Fruit fly (Drosophila melanogaster): ENCODE results near the gene CG7778.
A peak's percentile ranks its signal among the peaks of the same experiment; 100 is the strongest.

The CG7778 gene

DNA sequence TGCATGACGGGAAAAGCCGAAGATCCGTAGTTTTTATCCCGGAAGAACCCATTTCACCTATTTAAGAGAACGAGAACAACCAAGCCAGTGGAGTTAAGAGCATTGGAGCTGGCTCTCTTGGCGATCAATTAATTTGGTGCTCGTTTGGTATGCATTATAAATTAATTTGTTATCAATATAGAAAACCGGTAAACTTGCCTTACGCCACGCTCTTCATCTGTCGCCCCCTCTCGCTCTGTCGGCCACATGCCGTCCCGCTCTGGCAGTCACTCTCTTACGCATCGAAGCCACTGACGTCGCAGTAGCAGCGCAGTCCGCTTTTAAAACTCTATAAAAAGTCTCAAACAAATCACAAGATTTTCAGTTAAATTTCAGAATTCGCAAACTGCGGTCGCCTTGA lies at the start of gene CG7778:
CG7778 (plus strand) TSS at position 361 of the 400 bp plus-strand sequence.
- TF ChIP-seq noc (tag; optimal IDR thresholded peaks at IDR 0.05): no peak

dm6 chr2L:8297070-8297469 lies 49.4 kb upstream of the CG7778 start:
- no peak for TF ChIP-seq noc (tag; optimal IDR thresholded peaks at IDR 0.05)

DNA sequence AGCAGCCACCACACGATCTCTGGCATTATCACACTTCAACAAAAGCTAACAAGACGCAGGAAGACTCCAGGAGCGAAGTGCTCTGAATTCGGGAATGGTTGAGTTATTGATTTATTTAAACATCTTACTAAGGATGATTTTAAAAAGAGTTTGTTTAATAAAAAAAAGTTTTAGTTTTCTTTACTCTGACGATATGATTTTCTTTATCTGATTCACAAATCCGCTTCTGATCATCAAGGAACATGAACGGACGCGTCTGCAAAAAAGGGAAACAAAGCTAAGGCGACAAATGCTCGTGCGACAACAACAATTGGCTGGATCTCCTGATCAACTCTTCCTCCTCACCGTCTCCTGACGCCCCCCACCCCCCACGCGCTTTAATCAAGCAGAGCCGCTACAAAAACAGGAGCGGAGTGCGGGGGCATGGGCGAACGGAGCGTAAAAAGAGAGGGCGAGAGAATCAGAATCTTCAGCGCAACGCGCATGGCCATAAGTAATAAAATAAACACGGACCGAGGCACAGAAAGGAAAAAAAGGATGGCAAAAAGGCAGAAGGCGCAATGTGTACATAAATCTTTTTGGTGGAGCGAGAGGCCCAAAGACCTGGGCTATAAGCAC lies 47.1 kb upstream of the CG7778 start:
- peak; percentile 4 for TF ChIP-seq noc (tag; optimal IDR thresholded peaks at IDR 0.05)

- no peak for TF ChIP-seq noc (tag; optimal IDR thresholded peaks at IDR 0.05)
Measured at dm6 chr2L:8300220-8301167, 45.9 kb upstream of the CG7778 start, which contains the start of gene Btk. Gene Btk, minus strand, starts transcription at chr2L:8301079.

DNA sequence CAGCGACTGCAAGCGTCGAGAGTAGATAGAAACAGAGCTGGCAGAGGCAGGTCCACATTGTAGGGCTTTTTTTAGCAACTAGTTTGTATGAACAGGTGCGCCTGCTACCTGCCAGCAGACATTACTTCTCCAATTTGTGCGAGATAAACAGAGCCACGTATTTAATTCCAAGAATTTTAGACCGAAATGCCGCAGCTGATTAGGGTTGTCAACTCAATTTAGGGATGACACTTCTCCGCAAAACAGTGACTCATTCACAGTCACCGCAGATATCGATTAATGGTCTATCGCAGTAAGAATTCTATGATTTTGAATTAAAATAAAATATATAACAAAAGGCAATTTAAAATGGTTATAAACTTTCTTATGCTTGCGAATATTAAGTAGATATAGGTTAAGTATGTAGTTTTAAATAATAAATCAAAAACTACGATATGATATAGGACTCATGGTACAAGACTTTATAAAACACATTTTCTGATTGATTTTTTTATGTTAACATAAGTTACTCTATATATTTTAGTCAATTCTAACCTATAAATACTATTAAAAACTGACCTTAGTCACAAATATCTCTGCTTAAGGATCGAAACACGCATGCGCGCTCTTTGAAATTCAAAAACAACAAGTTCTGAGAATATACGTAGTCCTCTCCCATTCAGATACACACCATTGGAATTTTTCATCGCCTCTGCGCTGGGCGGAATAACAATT lies 43.5 kb upstream of the CG7778 start, which contains the start of the genes wol and Scgalpha:
wol (minus strand) TSS at position 220 of the 714 bp plus-strand sequence.
Scgalpha (plus strand) TSS at position 664 of the 714 bp plus-strand sequence.
- no peak for TF ChIP-seq noc (tag; optimal IDR thresholded peaks at IDR 0.05)

dm6 chr2L:8304635-8305034 lies 41.8 kb upstream of the CG7778 start:
- TF ChIP-seq noc (tag; optimal IDR thresholded peaks at IDR 0.05): no peak

DNA sequence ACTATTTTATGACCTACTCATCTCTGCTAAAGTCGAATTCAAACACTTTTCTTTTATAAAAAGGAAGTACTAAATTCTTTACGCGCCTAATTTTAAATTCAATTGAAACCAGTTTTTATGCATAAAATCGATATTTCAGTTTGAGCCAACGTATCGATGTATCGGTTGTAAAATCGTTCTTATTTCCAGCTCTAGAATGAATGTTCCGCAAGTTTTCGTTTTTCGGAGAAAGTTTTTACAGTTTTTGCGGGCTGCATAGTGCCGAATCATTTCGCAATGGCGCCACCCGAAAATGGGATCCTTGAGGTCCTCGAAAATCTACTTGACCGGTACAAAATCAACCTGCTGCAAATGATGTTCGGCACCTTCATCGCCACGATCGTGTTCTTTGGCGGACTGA lies 41.0 kb upstream of the CG7778 start, which contains the start of gene CG7840:
CG7840 (plus strand) TSS at position 178 of the 400 bp plus-strand sequence.
- TF ChIP-seq noc (tag; optimal IDR thresholded peaks at IDR 0.05): no peak

dm6 chr2L:8307817-8308551 lies 38.4 kb upstream of the CG7778 start, which contains the start of the genes Ostgamma and Mettl14:
Gene Ostgamma, minus strand, starts transcription at chr2L:8308192.
Gene Mettl14, plus strand, starts transcription at chr2L:8308427.
- no peak for TF ChIP-seq noc (tag; optimal IDR thresholded peaks at IDR 0.05)

DNA sequence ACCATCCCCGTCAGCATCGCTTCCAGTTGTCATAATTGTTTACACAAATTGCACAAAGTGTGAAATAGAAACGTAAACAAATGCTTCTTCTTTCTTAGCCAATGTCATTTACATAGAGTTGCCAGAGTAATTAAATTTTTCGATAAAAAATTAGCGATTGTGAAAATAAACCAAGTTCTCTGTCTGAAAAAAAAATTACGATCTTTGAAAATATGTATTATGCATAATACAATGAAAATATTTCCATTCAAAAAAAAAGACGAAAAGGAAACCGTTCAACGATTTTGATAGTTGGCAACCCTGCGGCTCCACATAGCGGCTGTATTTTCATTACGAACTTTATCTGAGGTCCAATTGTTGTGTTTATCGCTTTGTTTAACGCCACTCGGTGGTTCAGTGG lies 35.3 kb upstream of the CG7778 start, which contains the start of the genes CG7810 and CG7806:
CG7810 (minus strand) TSS at position 105 of the 400 bp plus-strand sequence.
CG7806 (plus strand) TSS at position 309 of the 400 bp plus-strand sequence.
- TF ChIP-seq noc (tag; optimal IDR thresholded peaks at IDR 0.05): peak; percentile 91

dm6 chr2L:8311741-8312140 lies 34.7 kb upstream of the CG7778 start:
- no peak for TF ChIP-seq noc (tag; optimal IDR thresholded peaks at IDR 0.05)

DNA sequence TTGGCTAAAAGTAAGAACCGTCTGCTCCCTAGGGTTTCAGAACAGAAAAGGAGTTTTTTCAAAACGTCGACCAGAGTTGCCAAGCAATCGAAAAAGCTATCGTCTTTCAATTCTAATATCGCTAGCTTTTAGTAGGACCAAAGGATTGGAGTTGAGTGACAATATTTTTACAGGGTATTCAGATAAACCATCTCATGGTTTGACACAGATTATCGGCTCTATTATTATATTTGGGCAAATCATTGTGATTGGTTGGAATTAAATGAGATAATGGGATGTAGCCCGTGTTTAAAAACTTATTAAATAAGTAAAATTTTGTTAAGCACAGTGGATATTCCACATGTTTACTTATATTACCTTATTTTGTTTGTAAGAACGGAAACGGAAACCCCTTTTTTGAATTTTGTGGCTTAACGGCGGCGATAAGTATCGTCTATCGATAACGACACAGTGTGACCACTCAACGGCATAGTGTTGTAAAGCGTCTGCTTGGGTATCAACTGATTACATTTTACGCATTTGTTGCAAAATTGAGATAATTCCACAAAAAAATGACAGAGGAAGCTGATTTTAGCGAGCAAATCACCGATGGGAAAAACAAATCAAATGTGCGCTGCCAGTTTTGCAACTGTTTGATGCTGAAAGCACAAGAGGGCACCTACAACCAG lies 26.4 kb upstream of the CG7778 start, which contains the start of the genes mtsh and strat:
mtsh (minus strand) TSS at position 51 of the 668 bp plus-strand sequence.
strat (plus strand) TSS at position 471 of the 668 bp plus-strand sequence.
- peak; percentile 15 for TF ChIP-seq noc (tag; optimal IDR thresholded peaks at IDR 0.05)

DNA sequence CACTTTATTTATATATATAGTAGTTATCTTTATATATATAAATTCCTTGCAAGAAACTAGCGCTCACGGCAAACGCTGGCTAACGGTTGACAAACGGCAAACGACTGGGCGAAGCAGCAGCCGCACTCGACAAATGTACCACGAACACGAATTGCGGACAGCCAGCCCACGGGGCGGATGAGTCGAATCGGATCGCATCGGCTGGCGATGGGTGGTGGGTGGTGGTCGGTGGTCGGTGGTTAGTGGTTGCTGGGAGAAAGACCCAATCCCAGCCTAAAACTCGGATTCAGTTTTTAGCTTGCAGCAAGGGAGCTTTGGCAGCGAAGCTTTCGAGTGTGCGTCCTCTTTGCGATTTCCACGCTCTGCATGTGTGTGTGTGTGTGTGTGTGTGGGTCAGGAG lies 21.3 kb upstream of the CG7778 start, which contains the start of gene CG7781:
CG7781 (minus strand) TSS at position 260 of the 400 bp plus-strand sequence.
- TF ChIP-seq noc (tag; optimal IDR thresholded peaks at IDR 0.05): no peak

dm6 chr2L:8326414-8327271 lies 19.8 kb upstream of the CG7778 start:
- TF ChIP-seq noc (tag; optimal IDR thresholded peaks at IDR 0.05): peak; percentile 13

Measured in whole organism, larva.